Fruit fly (Drosophila melanogaster) whole organism, embryonic: ENCODE measurements around the gene Smox.

Experiments used
- Ada2b ChIP-seq: fragments of 200-800 bp; sonication (Bioruptor generic); IDR thresholded peaks from 2 replicates; pipeline ENCODE4 v1.3.6; 2022; ENCODE audit warnings: missing biosample characterization, missing genetic modification characterization
- Aef1 ChIP-seq: fragments of 200-800 bp; sonication (Bioruptor generic); IDR thresholded peaks from 3 replicates; pipeline ENCODE4 v1.3.6; 2022; ENCODE audit warnings: missing biosample characterization, missing genetic modification characterization
- Asciz ChIP-seq: fragments of 200-800 bp; sonication (Bioruptor generic); optimal IDR thresholded peaks from 2 replicates; lab custom pipeline; 2017; ENCODE audit warnings: missing biosample characterization, mild to moderate bottlenecking, missing genetic modification characterization, missing genetic modification reagents
- BEAF-32 ChIP-seq: fragments of 200-800 bp; sonication (Bioruptor generic); optimal IDR thresholded peaks from 3 replicates; lab custom pipeline; 2017; ENCODE audit warnings: missing biosample characterization, missing genetic modification characterization, mild to moderate bottlenecking, moderate library complexity, missing genetic modification reagents
- CG10565 ChIP-seq: fragments of 200-800 bp; sonication (Bioruptor generic); optimal IDR thresholded peaks from 3 replicates; lab custom pipeline; 2016; ENCODE audit warnings: missing biosample characterization, mild to moderate bottlenecking, missing genetic modification characterization
- CG12744 ChIP-seq: fragments of 200-800 bp; sonication (Bioruptor generic); optimal IDR thresholded peaks from 2 replicates; lab custom pipeline; 2016; ENCODE audit warnings: missing biosample characterization, missing genetic modification characterization
- CG14050 ChIP-seq: fragments of 200-800 bp; sonication (Bioruptor generic); IDR thresholded peaks from 3 replicates; pipeline ENCODE4 v1.3.6; 2022; ENCODE audit warnings: missing biosample characterization, missing genetic modification characterization
- CG15479 ChIP-seq: fragments of 200-800 bp; sonication (Bioruptor generic); optimal IDR thresholded peaks from 3 replicates; lab custom pipeline; 2019; ENCODE audit warnings: missing biosample characterization, mild to moderate bottlenecking, missing genetic modification characterization, moderate library complexity
- CG15696 ChIP-seq: fragments of 200-800 bp; sonication (Bioruptor generic); optimal IDR thresholded peaks from 2 replicates; lab custom pipeline; 2019; ENCODE audit warnings: missing biosample characterization, mild to moderate bottlenecking, missing genetic modification characterization, moderate library complexity
- CG17802 ChIP-seq: fragments of 200-800 bp; sonication (Bioruptor generic); optimal IDR thresholded peaks from 2 replicates; lab custom pipeline; 2018; ENCODE audit warnings: missing biosample characterization, mild to moderate bottlenecking, missing genetic modification characterization, moderate library complexity
- CG18262 ChIP-seq: fragments of 200-800 bp; optimal IDR thresholded peaks from 3 replicates; lab custom pipeline; 2019; ENCODE audit warnings: missing biosample characterization, mild to moderate bottlenecking, missing genetic modification characterization, moderate library complexity
- CG2889 ChIP-seq: fragments of 200-800 bp; sonication (Bioruptor generic); IDR thresholded peaks from 3 replicates; pipeline ENCODE4 v1.3.6; 2022; ENCODE audit warnings: missing biosample characterization, missing genetic modification characterization
- CG31388 ChIP-seq: fragments of 200-800 bp; sonication (Bioruptor generic); optimal IDR thresholded peaks from 2 replicates; lab custom pipeline; 2016; ENCODE audit warnings: missing biosample characterization, missing genetic modification characterization
- CG4360 ChIP-seq: fragments of 200-800 bp; sonication (Bioruptor generic); IDR thresholded peaks from 2 replicates; pipeline ENCODE4 v1.3.6; 2022; ENCODE audit warnings: missing biosample characterization, missing genetic modification characterization
- CG6254 ChIP-seq: fragments of 200-800 bp; sonication (Bioruptor generic); optimal IDR thresholded peaks from 3 replicates; lab custom pipeline; 2017; ENCODE audit warnings: mild to moderate bottlenecking, missing biosample characterization, missing genetic modification reagents, missing genetic modification characterization
- CG6854 ChIP-seq: fragments of 200-800 bp; sonication (Bioruptor generic); optimal IDR thresholded peaks from 3 replicates; lab custom pipeline; 2017; ENCODE audit warnings: missing biosample characterization, mild to moderate bottlenecking, missing genetic modification characterization
- Chrac-16 ChIP-seq: fragments of 200-800 bp; sonication (Bioruptor generic); optimal IDR thresholded peaks from 3 replicates; lab custom pipeline; 2016; ENCODE audit warnings: missing biosample characterization, missing genetic modification characterization
- Dip3 ChIP-seq: fragments of 200-800 bp; sonication (Bioruptor generic); optimal IDR thresholded peaks from 3 replicates; lab custom pipeline; 2016; ENCODE audit warnings: missing biosample characterization, missing genetic modification characterization
- Dref ChIP-seq: fragments of 200-800 bp; sonication (Bioruptor generic); IDR thresholded peaks from 2 replicates; pipeline ENCODE4 v1.3.6; 2022; ENCODE audit warnings: missing biosample characterization, missing genetic modification characterization
- Hr51 ChIP-seq, 2 experiments: fragments of 200-800 bp; sonication (Bioruptor generic); optimal IDR thresholded peaks; 2 replicates in 1 of 2; 3 replicates in 1 of 2; lab custom pipeline; 2016 to 2018; ENCODE audit warnings: missing biosample characterization in 2 of 2, missing genetic modification characterization in 2 of 2, mild to moderate bottlenecking in 1 of 2, moderate library complexity in 1 of 2
- Lpt ChIP-seq: fragments of >200 bp; optimal IDR thresholded peaks from 2 replicates; lab custom pipeline; 2018; ENCODE audit warnings: missing biosample characterization, missing genetic modification characterization
- NFAT ChIP-seq: fragments of 200-800 bp; sonication (Bioruptor generic); IDR thresholded peaks from 2 replicates; pipeline ENCODE4 v1.3.6; 2022; ENCODE audit warnings: missing biosample characterization, missing genetic modification characterization
- Scr ChIP-seq: fragments of 200-800 bp; sonication (Bioruptor generic); IDR thresholded peaks from 2 replicates; pipeline ENCODE4 v1.3.6; 2022; ENCODE audit warnings: missing biosample characterization, missing genetic modification characterization; ENCODE audit not compliant: partially characterized antibody
- Sox100B ChIP-seq: fragments of 200-800 bp; sonication (Bioruptor generic); optimal IDR thresholded peaks from 3 replicates; lab custom pipeline; 2018; ENCODE audit warnings: missing biosample characterization, mild to moderate bottlenecking, missing genetic modification characterization
- Vsx1 ChIP-seq: fragments of 200-800 bp; sonication (Bioruptor generic); optimal IDR thresholded peaks from 2 replicates; lab custom pipeline; 2017; ENCODE audit warnings: missing biosample characterization, mild to moderate bottlenecking, missing genetic modification characterization, missing genetic modification reagents
- ara ChIP-seq: fragments of 200-800 bp; sonication (Bioruptor generic); IDR thresholded peaks from 2 replicates; pipeline ENCODE4 v1.3.6; 2022; ENCODE audit warnings: missing biosample characterization, missing genetic modification characterization
- bcd ChIP-seq: fragments of 200-800 bp; sonication (Bioruptor generic); optimal IDR thresholded peaks from 2 replicates; lab custom pipeline; 2017; ENCODE audit warnings: missing biosample characterization, mild to moderate bottlenecking, missing genetic modification characterization
- cas ChIP-seq: fragments of 200-800 bp; sonication (Bioruptor generic); IDR thresholded peaks from 2 replicates; pipeline ENCODE4 v1.3.6; 2022; ENCODE audit warnings: missing biosample characterization, missing genetic modification characterization
- caup ChIP-seq: fragments of 200-800 bp; sonication (Bioruptor generic); optimal IDR thresholded peaks from 3 replicates; lab custom pipeline; 2017; ENCODE audit warnings: missing biosample characterization, mild to moderate bottlenecking, missing genetic modification characterization, moderate library complexity; ENCODE audit not compliant: severe bottlenecking
- chn ChIP-seq: fragments of 200-800 bp; sonication (Bioruptor generic); optimal IDR thresholded peaks from 2 replicates; lab custom pipeline; 2016; ENCODE audit warnings: missing biosample characterization, missing genetic modification characterization
- fru ChIP-seq: fragments of >200 bp; optimal IDR thresholded peaks from 2 replicates; lab custom pipeline; 2017
- ftz-f1 ChIP-seq: fragments of 200-800 bp; sonication (Bioruptor generic); optimal IDR thresholded peaks from 2 replicates; lab custom pipeline; 2016; ENCODE audit warnings: missing biosample characterization, missing genetic modification characterization
- gcm2 ChIP-seq: fragments of 200-800 bp; sonication (Bioruptor generic); optimal IDR thresholded peaks from 2 replicates; lab custom pipeline; 2016; ENCODE audit warnings: missing biosample characterization, missing genetic modification characterization
- h ChIP-seq: fragments of >200 bp; optimal IDR thresholded peaks from 2 replicates; lab custom pipeline; 2017
- ham ChIP-seq: fragments of 200-800 bp; sonication (Bioruptor generic); IDR thresholded peaks from 2 replicates; pipeline ENCODE4 v1.3.6; 2022; ENCODE audit warnings: missing biosample characterization, missing genetic modification characterization
- jing ChIP-seq: fragments of 200-800 bp; sonication (Bioruptor generic); optimal IDR thresholded peaks from 2 replicates; lab custom pipeline; 2018; ENCODE audit warnings: missing biosample characterization, mild to moderate bottlenecking, missing genetic modification characterization
- kay ChIP-seq: fragments of 200-800 bp; sonication (Bioruptor generic); optimal IDR thresholded peaks from 2 replicates; lab custom pipeline; 2016; ENCODE audit warnings: missing biosample characterization, missing genetic modification characterization
- nerfin-1 ChIP-seq: fragments of 200-800 bp; sonication (Bioruptor generic); optimal IDR thresholded peaks from 3 replicates; lab custom pipeline; 2019; ENCODE audit warnings: missing biosample characterization, mild to moderate bottlenecking, missing genetic modification characterization, moderate library complexity
- nom ChIP-seq: fragments of 200-800 bp; sonication (Bioruptor generic); optimal IDR thresholded peaks from 2 replicates; lab custom pipeline; 2017; ENCODE audit warnings: missing biosample characterization, missing genetic modification characterization, mild to moderate bottlenecking, moderate library complexity, missing genetic modification reagents
- otp ChIP-seq: fragments of 200-800 bp; sonication (Bioruptor generic); IDR thresholded peaks from 3 replicates; pipeline ENCODE4, ENCODE4 v1.3.6; 2022; ENCODE audit warnings: missing biosample characterization, missing genetic modification characterization
- pros ChIP-seq: fragments of 200-800 bp; sonication (Bioruptor generic); optimal IDR thresholded peaks from 3 replicates; lab custom pipeline; 2019; ENCODE audit warnings: missing biosample characterization, mild to moderate bottlenecking, missing genetic modification characterization, moderate library complexity
- psq ChIP-seq: fragments of 200-800 bp; sonication (Bioruptor generic); optimal IDR thresholded peaks from 2 replicates; lab custom pipeline; 2017; ENCODE audit warnings: missing biosample characterization, missing genetic modification characterization
- ranshi ChIP-seq: fragments of 200-800 bp; sonication (Bioruptor generic); IDR thresholded peaks from 2 replicates; pipeline ENCODE4 v1.3.6; 2022; ENCODE audit warnings: missing biosample characterization, missing genetic modification characterization
- row ChIP-seq: fragments of 200-800 bp; sonication (Bioruptor generic); IDR thresholded peaks from 3 replicates; pipeline ENCODE4 v1.3.6; 2022; ENCODE audit warnings: missing biosample characterization, missing genetic modification characterization
- salm ChIP-seq: fragments of 200-800 bp; sonication (Bioruptor generic); optimal IDR thresholded peaks from 2 replicates; lab custom pipeline; 2018; ENCODE audit warnings: missing biosample characterization, mild to moderate bottlenecking, missing genetic modification characterization
- sd ChIP-seq: fragments of 200-800 bp; sonication (Bioruptor generic); optimal IDR thresholded peaks from 3 replicates; lab custom pipeline; 2018; ENCODE audit warnings: missing biosample characterization, mild to moderate bottlenecking, missing genetic modification characterization, moderate library complexity
- ssp ChIP-seq: fragments of 200-800 bp; sonication (Bioruptor generic); IDR thresholded peaks from 2 replicates; pipeline ENCODE4 v1.3.6; 2022; ENCODE audit warnings: missing biosample characterization, missing genetic modification characterization
- sug ChIP-seq: fragments of 200-800 bp; optimal IDR thresholded peaks from 2 replicates; lab custom pipeline; 2019; ENCODE audit warnings: missing biosample characterization, mild to moderate bottlenecking, missing genetic modification characterization, moderate library complexity
- tna ChIP-seq: fragments of 200-800 bp; sonication (Bioruptor generic); IDR thresholded peaks from 2 replicates; pipeline ENCODE4 v1.3.6; 2022; ENCODE audit warnings: missing biosample characterization, missing genetic modification characterization; ENCODE audit not compliant: partially characterized antibody
- zfh2 ChIP-seq: fragments of 200-800 bp; sonication (Bioruptor generic); optimal IDR thresholded peaks from 2 replicates; lab custom pipeline; 2016; ENCODE audit warnings: missing biosample characterization, missing genetic modification characterization

Smox gene

dm6 chrX:8092075-8092682 lies 49.9 kb downstream of the Smox start (continued):
- TF ChIP-seq CG15479 (GFP tag; lab: Kevin White, UChicago) (no peak), CG6854 (GFP tag; lab: Kevin White, UChicago) (peak; percentile 93), CG17802 (peak; percentile 55), sd (tag; lab: Kevin White, UChicago) (peak; percentile 86), salm (tag; lab: Kevin White, UChicago) (peak; percentile 90), bcd (peak; percentile 95), ham (GFP tag; lab: Robert Waterston, UW) (0 out of 2 replicates have a peak, but pooled peaks have one; percentile 56), CG2889 (peak; percentile 82), otp (GFP tag; lab: Robert Waterston, UW) (peak; percentile 65; the same call in 2 of the 3 replicates), pros (GFP tag; lab: Kevin White, UChicago) (peak; percentile 66), chn (GFP tag; lab: Kevin White, UChicago) (peak; percentile 82), gcm2 (GFP tag; lab: Kevin White, UChicago) (peak; percentile 67), ssp (GFP tag; lab: Robert Waterston, UW) (peak; percentile 82), Scr (no peak), ranshi (GFP tag; lab: Robert Waterston, UW) (peak; percentile 87), row (GFP tag; lab: Robert Waterston, UW) (peak; percentile 98), sug (tag; lab: Kevin White, UChicago) (peak; percentile 99), NFAT (GFP tag; lab: Robert Waterston, UW) (peak; percentile 75), CG12744 (GFP tag; lab: Kevin White, UChicago) (peak; percentile 84), Dref (GFP tag; lab: Robert Waterston, UW) (no peak), nom (GFP tag; lab: Kevin White, UChicago) (peak; percentile 91), BEAF-32 (peak; percentile 6), Dip3 (GFP tag; lab: Kevin White, UChicago) (peak; percentile 69), CG4360 (GFP tag; lab: Robert Waterston, UW) (peak; percentile 42; the same call in 1 of the 2 replicates), zfh2 (GFP tag; lab: Kevin White, UChicago) (peak; percentile 71), psq (GFP tag; lab: Kevin White, UChicago) (peak; percentile 87), kay (GFP tag; lab: Kevin White, UChicago) (peak; percentile 87), h (lab: Kevin White, UChicago) (no peak), Asciz (GFP tag; lab: Kevin White, UChicago) (peak; percentile 94), Aef1 (GFP tag; lab: Robert Waterston, UW) (peak; percentile 91), caup (GFP tag; lab: Kevin White, UChicago) (peak; percentile 92), ftz-f1 (GFP tag; lab: Kevin White, UChicago) (peak; percentile 25), ara (GFP tag; lab: Robert Waterston, UW) (peak; percentile 85), tna (GFP tag; lab: Robert Waterston, UW) (no peak), CG15696 (tag; lab: Kevin White, UChicago) (peak; percentile 81), CG31388 (GFP tag; lab: Kevin White, UChicago) (peak; percentile 78), cas (peak; percentile 72), Lpt (GFP tag; lab: Kevin White, UChicago) (no peak), Sox100B (peak; percentile 97), Chrac-16 (GFP tag; lab: Kevin White, UChicago) (peak; percentile 92), CG10565 (GFP tag; lab: Kevin White, UChicago) (peak; percentile 46), CG6254 (GFP tag; lab: Kevin White, UChicago) (peak; percentile 88), Hr51 (GFP tag; optimal IDR thresholded peaks at IDR 0.05; lab: Kevin White, UChicago) (peak; percentile 80 to 97), CG18262 (tag; lab: Kevin White, UChicago) (peak; percentile 97), fru (lab: Kevin White, UChicago) (no peak), CG14050 (GFP tag; lab: Robert Waterston, UW) (peak; percentile 91), Ada2b (GFP tag; lab: Robert Waterston, UW) (peak; percentile 86), jing (GFP tag; lab: Kevin White, UChicago) (peak; percentile 88), nerfin-1 (tag; lab: Kevin White, UChicago) (peak; percentile 94), Vsx1 (GFP tag; lab: Kevin White, UChicago) (peak; percentile 90)
